Worm (Caenorhabditis elegans) whole organism, young adult: ENCODE measurements around the gene C46F4.3.

Experiments used
- B0261.1 ChIP-seq: sonication (generic microtip); optimal IDR thresholded peaks from 2 replicates; lab custom pipeline; 2016; ENCODE audit warnings: mild to moderate bottlenecking, missing genetic modification characterization, moderate library complexity, missing compliant biosample characterization
- B0336.3 ChIP-seq: fragments of 200-800 bp; sonication (Bioruptor generic); IDR thresholded peaks from 2 replicates; pipeline ENCODE4 v1.3.6; 2022; ENCODE audit warnings: missing genetic modification characterization, missing compliant biosample characterization
- F22D6.2 ChIP-seq: sonication (generic microtip); optimal IDR thresholded peaks from 2 replicates; lab custom pipeline; 2016; ENCODE audit warnings: mild to moderate bottlenecking, missing genetic modification characterization, missing compliant biosample characterization
- K11D2.4 ChIP-seq: fragments of 200-800 bp; sonication (Bioruptor generic); IDR thresholded peaks from 2 replicates; pipeline ENCODE4 v1.3.6; 2022; ENCODE audit warnings: missing genetic modification reagents, missing genetic modification characterization, missing compliant biosample characterization
- K12H6.12 ChIP-seq: fragments of 200-800 bp; sonication (Bioruptor generic); optimal IDR thresholded peaks from 2 replicates; lab custom pipeline; 2018; ENCODE audit warnings: mild to moderate bottlenecking, missing genetic modification characterization, missing compliant biosample characterization
- Y53F4B.3 ChIP-seq: fragments of 200-800 bp; sonication (Bioruptor generic); IDR thresholded peaks from 2 replicates; pipeline ENCODE4 v1.3.6; 2022; ENCODE audit warnings: missing genetic modification reagents, missing genetic modification characterization, missing compliant biosample characterization
- Y53G8AR.9 ChIP-seq: fragments of 200-800 bp; sonication (Bioruptor generic); conservative IDR thresholded peaks from 2 replicates; pipeline ENCODE4 v1.3.6; 2022; ENCODE audit warnings: missing genetic modification reagents, missing genetic modification characterization, missing compliant biosample characterization
- Y95B8A.8 ChIP-seq: fragments of 200-800 bp; sonication (Bioruptor generic); IDR thresholded peaks from 2 replicates; pipeline ENCODE4 v1.3.6; 2022; ENCODE audit warnings: missing genetic modification reagents, missing genetic modification characterization, missing compliant biosample characterization
- ama-1 ChIP-seq, 3 experiments: fragments of 150-350 bp in 1 of 3; sonication (generic microtip) in 2 of 3; optimal IDR thresholded peaks; 2 replicates each; lab custom pipeline; 2014 to 2018; ENCODE audit warnings: missing biosample characterization in 2 of 3, missing genetic modification characterization in 2 of 3, missing genetic modification reagents in 2 of 3
- aptf-2 ChIP-seq: fragments of 200-800 bp; sonication (Bioruptor generic); conservative IDR thresholded peaks from 2 replicates; pipeline ENCODE4 v1.3.6; 2022; ENCODE audit warnings: missing genetic modification reagents, missing genetic modification characterization, missing compliant biosample characterization
- athp-1 ChIP-seq: sonication (generic microtip); optimal IDR thresholded peaks from 2 replicates; lab custom pipeline; 2017; ENCODE audit warnings: mild to moderate bottlenecking, missing genetic modification characterization, missing compliant biosample characterization
- attf-3 ChIP-seq: fragments of 200-800 bp; sonication (Bioruptor generic); conservative IDR thresholded peaks from 2 replicates; pipeline ENCODE4 v1.3.6; 2022; ENCODE audit warnings: missing genetic modification reagents, missing genetic modification characterization, missing compliant biosample characterization
- attf-6 ChIP-seq: fragments of 200-800 bp; sonication (Bioruptor generic); IDR thresholded peaks from 2 replicates; pipeline ENCODE4 v1.3.6; 2022; ENCODE audit warnings: missing genetic modification reagents, missing genetic modification characterization, missing compliant biosample characterization
- bed-1 ChIP-seq: fragments of 200-800 bp; sonication (Bioruptor generic); IDR thresholded peaks from 2 replicates; pipeline ENCODE4 v1.3.6; 2022; ENCODE audit warnings: missing genetic modification reagents, missing genetic modification characterization, missing compliant biosample characterization
- ccch-3 ChIP-seq: fragments of 200-800 bp; sonication (Bioruptor generic); optimal IDR thresholded peaks from 2 replicates; lab custom pipeline; 2018; ENCODE audit warnings: mild to moderate bottlenecking, missing genetic modification characterization, missing compliant biosample characterization
- cebp-1 ChIP-seq, 2 experiments: fragments of 200-800 bp in 1 of 2; sonication (Bioruptor generic) in 1 of 2; sonication (generic microtip) in 1 of 2; IDR thresholded peaks in 1 of 2; optimal IDR thresholded peaks in 1 of 2; 2 replicates each; pipeline versions ENCODE4 v1.3.6 to Lab custom; 2017 to 2022; ENCODE audit warnings: missing compliant biosample characterization in 2 of 2, missing genetic modification characterization in 2 of 2, mild to moderate bottlenecking in 1 of 2, missing genetic modification reagents in 1 of 2, moderate library complexity in 1 of 2
- ceh-100 ChIP-seq: fragments of 200-800 bp; sonication (Bioruptor generic); IDR thresholded peaks from 2 replicates; pipeline ENCODE4 v1.3.6; 2022; ENCODE audit warnings: missing genetic modification reagents, missing genetic modification characterization, missing compliant biosample characterization
- ceh-27 ChIP-seq: fragments of 200-800 bp; sonication (Bioruptor generic); optimal IDR thresholded peaks from 2 replicates; lab custom pipeline; 2018; ENCODE audit warnings: mild to moderate bottlenecking, missing genetic modification characterization, moderate library complexity, missing compliant biosample characterization
- die-1 ChIP-seq: sonication (generic microtip); optimal IDR thresholded peaks from 2 replicates; lab custom pipeline; 2016; ENCODE audit warnings: missing genotype, mild to moderate bottlenecking, missing genetic modification characterization, missing compliant biosample characterization
- dox-1 ChIP-seq: fragments of 200-800 bp; sonication (Bioruptor generic); IDR thresholded peaks from 2 replicates; pipeline ENCODE4 v1.3.6; 2022; ENCODE audit warnings: missing genetic modification reagents, missing genetic modification characterization, missing compliant biosample characterization
- dpl-1 ChIP-seq: fragments of 150-350 bp; optimal IDR thresholded peaks from 2 replicates; lab custom pipeline; 2014; ENCODE audit warnings: missing biosample characterization, missing genetic modification reagents, missing genetic modification characterization
- egl-18 ChIP-seq: fragments of 200-800 bp; sonication (Bioruptor generic); IDR thresholded peaks from 2 replicates; pipeline ENCODE4 v1.3.6; 2022; ENCODE audit warnings: missing genetic modification reagents, missing genetic modification characterization, missing compliant biosample characterization
- ekl-4 ChIP-seq: fragments of 200-800 bp; sonication (Bioruptor generic); IDR thresholded peaks from 2 replicates; pipeline ENCODE4 v1.3.6; 2022; ENCODE audit warnings: missing genetic modification reagents, missing genetic modification characterization, missing compliant biosample characterization
- ets-4 ChIP-seq: fragments of 200-800 bp; sonication (Bioruptor generic); optimal IDR thresholded peaks from 2 replicates; lab custom pipeline; 2018; ENCODE audit warnings: mild to moderate bottlenecking, missing genetic modification characterization, missing compliant biosample characterization
- hlh-12 ChIP-seq: sonication (generic microtip); optimal IDR thresholded peaks from 2 replicates; lab custom pipeline; 2016; ENCODE audit warnings: missing genetic modification characterization, missing compliant biosample characterization
- let-607 ChIP-seq, 2 experiments: fragments of 200-800 bp in 1 of 2; sonication (Bioruptor generic) in 1 of 2; sonication (generic microtip) in 1 of 2; optimal IDR thresholded peaks; 2 replicates each; lab custom pipeline; 2016 to 2018; ENCODE audit warnings: mild to moderate bottlenecking in 2 of 2, missing compliant biosample characterization in 2 of 2, missing genetic modification characterization in 2 of 2, moderate library complexity in 2 of 2, missing genotype in 1 of 2
- lin-26 ChIP-seq: fragments of 200-800 bp; sonication (Bioruptor generic); IDR thresholded peaks from 2 replicates; pipeline ENCODE4 v1.3.6; 2022; ENCODE audit warnings: missing genetic modification reagents, missing genetic modification characterization, missing compliant biosample characterization
- lin-35 ChIP-seq, 3 experiments: fragments of 150-350 bp in 2 of 3; sonication (generic microtip) in 1 of 3; optimal IDR thresholded peaks; 2 replicates each; lab custom pipeline; 2014 to 2018; ENCODE audit warnings: missing biosample characterization in 3 of 3, missing genetic modification characterization in 3 of 3, missing genetic modification reagents in 3 of 3
- madf-10 ChIP-seq: sonication (generic microtip); optimal IDR thresholded peaks from 2 replicates; lab custom pipeline; 2016; ENCODE audit warnings: mild to moderate bottlenecking, missing genetic modification characterization, missing compliant biosample characterization
- madf-6 ChIP-seq: fragments of 200-800 bp; sonication (Bioruptor generic); IDR thresholded peaks from 2 replicates; pipeline ENCODE4 v1.3.6; 2022; ENCODE audit warnings: missing genetic modification reagents, missing genetic modification characterization, missing compliant biosample characterization
- mcd-1 ChIP-seq: fragments of 200-800 bp; sonication (Bioruptor generic); IDR thresholded peaks from 2 replicates; pipeline ENCODE4 v1.3.6; 2022; ENCODE audit warnings: missing genetic modification reagents, missing genetic modification characterization, missing compliant biosample characterization
- nfyb-1 ChIP-seq: fragments of 200-800 bp; sonication (Bioruptor generic); IDR thresholded peaks from 2 replicates; pipeline ENCODE4 v1.3.6; 2022; ENCODE audit warnings: missing genetic modification reagents, missing genetic modification characterization, missing compliant biosample characterization
- nhr-80 ChIP-seq: sonication (generic microtip); optimal IDR thresholded peaks from 2 replicates; lab custom pipeline; 2016; ENCODE audit warnings: missing genetic modification characterization, missing compliant biosample characterization
- pbrm-1 ChIP-seq: fragments of 200-800 bp; sonication (Bioruptor generic); IDR thresholded peaks from 2 replicates; pipeline ENCODE4 v1.3.6; 2022; ENCODE audit warnings: missing genetic modification reagents, missing genetic modification characterization, missing compliant biosample characterization
- repo-1 ChIP-seq: sonication (generic microtip); optimal IDR thresholded peaks from 2 replicates; lab custom pipeline; 2017; ENCODE audit warnings: mild to moderate bottlenecking, missing genetic modification characterization, missing compliant biosample characterization
- sdz-38 ChIP-seq: sonication (generic microtip); optimal IDR thresholded peaks from 2 replicates; lab custom pipeline; 2016; ENCODE audit warnings: missing genotype, missing genetic modification characterization, missing compliant biosample characterization
- snpc-1.1 ChIP-seq: sonication (generic microtip); optimal IDR thresholded peaks from 2 replicates; lab custom pipeline; 2017; ENCODE audit warnings: missing genetic modification characterization, mild to moderate bottlenecking, missing compliant biosample characterization, antibody characterized with exemption, moderate library complexity, missing genotype, missing genetic modification reagents; ENCODE audit not compliant: insufficient read depth
- tbp1 ChIP-seq: fragments of 200-800 bp; sonication (Bioruptor generic); optimal IDR thresholded peaks from 2 replicates; lab custom pipeline; 2018; ENCODE audit warnings: mild to moderate bottlenecking, missing genetic modification characterization, missing compliant biosample characterization
- tlf-1 ChIP-seq: fragments of 200-800 bp; sonication (Bioruptor generic); optimal IDR thresholded peaks from 2 replicates; lab custom pipeline; 2018; ENCODE audit warnings: mild to moderate bottlenecking, missing genetic modification characterization, missing compliant biosample characterization
- unc-130 ChIP-seq: sonication (generic microtip); optimal IDR thresholded peaks from 2 replicates; lab custom pipeline; 2016; ENCODE audit warnings: missing genetic modification reagents, missing genetic modification characterization, missing compliant biosample characterization
- ztf-18 ChIP-seq: sonication (generic microtip); optimal IDR thresholded peaks from 2 replicates; lab custom pipeline; 2016; ENCODE audit warnings: missing genotype, mild to moderate bottlenecking, missing genetic modification characterization, missing compliant biosample characterization
- ztf-22 ChIP-seq: fragments of 200-800 bp; sonication (Bioruptor generic); optimal IDR thresholded peaks from 2 replicates; lab custom pipeline; 2018; ENCODE audit warnings: mild to moderate bottlenecking, missing genetic modification characterization, moderate library complexity, missing compliant biosample characterization
- ztf-26 ChIP-seq: sonication (generic microtip); optimal IDR thresholded peaks from 2 replicates; lab custom pipeline; 2017; ENCODE audit warnings: missing genetic modification characterization, missing compliant biosample characterization
- ztf-28 ChIP-seq: fragments of 200-800 bp; sonication (Bioruptor generic); IDR thresholded peaks from 2 replicates; pipeline ENCODE4 v1.3.6; 2022; ENCODE audit warnings: missing genetic modification reagents, missing genetic modification characterization, missing compliant biosample characterization

Gene C46F4.3

ce11 chrX:5984581-5985039 lies 49.0 kb downstream of the C46F4.3 start, which contains the start of gene klp-13 (continued):
- TF ChIP-seq Y53G8AR.9 (GFP tag; lab: Robert Waterston, UW) (peak; percentile 33; the same call in 1 of the 2 replicates), ztf-22 (GFP tag; lab: Kevin White, UChicago) (no peak), lin-26 (no peak), K11D2.4 (GFP tag; lab: Robert Waterston, UW) (peak; percentile 67), tbp1 (peak; percentile 52), sdz-38 (no peak), pbrm-1 (peak; percentile 48; the same call in 1 of the 2 replicates), unc-130 (no peak), mcd-1 (GFP tag; lab: Robert Waterston, UW) (peak; percentile 60), K12H6.12 (peak; percentile 90), die-1 (tag; lab: Kevin White, UChicago) (peak; percentile 11), tlf-1 (GFP tag; lab: Kevin White, UChicago) (no peak), madf-6 (GFP tag; lab: Robert Waterston, UW) (peak; percentile 61; the same call in 1 of the 2 replicates), let-607 (tag; optimal IDR thresholded peaks at IDR 0.05; lab: Kevin White, UChicago) (peak; percentile 30 to 83), cebp-1 (GFP tag; IDR thresholded peaks at IDR 0.05; lab: Robert Waterston, UW) (no peak), cebp-1 (tag; optimal IDR thresholded peaks at IDR 0.05; lab: Kevin White, UChicago) (no peak), Y53F4B.3 (GFP tag; lab: Robert Waterston, UW) (no peak), nfyb-1 (GFP tag; lab: Robert Waterston, UW) (peak; percentile 77), B0336.3 (GFP tag; lab: Robert Waterston, UW) (no peak; the same call in 1 of the 2 replicates), madf-10 (peak; percentile 98), attf-3 (GFP tag; lab: Robert Waterston, UW) (no peak), ztf-18 (peak; percentile 30), Y95B8A.8 (GFP tag; lab: Robert Waterston, UW) (no peak), ets-4 (GFP tag; lab: Kevin White, UChicago) (peak; percentile 38), egl-18 (no peak), attf-6 (GFP tag; lab: Robert Waterston, UW) (no peak), ekl-4 (GFP tag; lab: Robert Waterston, UW) (peak; percentile 81), nhr-80 (tag; lab: Kevin White, UChicago) (peak; percentile 70), bed-1 (no peak), hlh-12 (tag; lab: Kevin White, UChicago) (no peak), F22D6.2 (tag; lab: Kevin White, UChicago) (no peak), ama-1 (optimal IDR thresholded peaks at IDR 0.05; lab: Kevin White, UChicago) (no peak), ama-1 (GFP tag; optimal IDR thresholded peaks at IDR 0.05; lab: Kevin White, UChicago) (no peak), B0261.1 (tag; lab: Kevin White, UChicago) (no peak), ztf-26 (peak; percentile 10), lin-35 (GFP tag; optimal IDR thresholded peaks at IDR 0.05; lab: Kevin White, UChicago) (peak in 1 of 3 experiments; percentile 83), dox-1 (peak; percentile 65; the same call in 1 of the 2 replicates), ztf-28 (GFP tag; lab: Robert Waterston, UW) (no peak), dpl-1 (GFP tag; lab: Kevin White, UChicago) (peak; percentile 51), ceh-100 (GFP tag; lab: Robert Waterston, UW) (no peak), ceh-27 (peak; percentile 88), ccch-3 (GFP tag; lab: Kevin White, UChicago) (no peak), athp-1 (tag; lab: Kevin White, UChicago) (no peak), repo-1 (tag; lab: Kevin White, UChicago) (no peak), snpc-1.1 (no peak), aptf-2 (GFP tag; lab: Robert Waterston, UW) (no peak)
- TF ChIP-seq, all 124 proteins: peak for 35
